Fruit fly (Drosophila melanogaster) whole organism, prepupa: ENCODE results near the gene CG8135.

Experiments
- CG16779 ChIP-seq: fragments of 200-800 bp; sonication (Bioruptor generic); optimal IDR thresholded peaks from 3 replicates; lab custom pipeline; 2017; ENCODE audit warnings: missing biosample characterization, mild to moderate bottlenecking, missing genetic modification characterization
- CG34406 ChIP-seq: fragments of 200-800 bp; sonication (Bioruptor generic); optimal IDR thresholded peaks from 3 replicates; lab custom pipeline; 2016; ENCODE audit warnings: missing biosample characterization, missing genetic modification characterization
- CG6854 ChIP-seq: fragments of 200-800 bp; sonication (Bioruptor generic); optimal IDR thresholded peaks from 2 replicates; lab custom pipeline; 2017; ENCODE audit warnings: missing biosample characterization, mild to moderate bottlenecking, missing genetic modification characterization
- CG8319 ChIP-seq: fragments of 200-800 bp; sonication (Bioruptor generic); optimal IDR thresholded peaks from 3 replicates; lab custom pipeline; 2016; ENCODE audit warnings: missing biosample characterization, missing genetic modification characterization
- CG9139 ChIP-seq: fragments of 200-800 bp; sonication (Bioruptor generic); optimal IDR thresholded peaks from 3 replicates; lab custom pipeline; 2017; ENCODE audit warnings: missing biosample characterization, mild to moderate bottlenecking, missing genetic modification characterization
- Eip75B ChIP-seq: fragments of 200-800 bp; sonication (Bioruptor generic); optimal IDR thresholded peaks from 3 replicates; lab custom pipeline; 2016; ENCODE audit warnings: missing biosample characterization, missing genetic modification characterization
- Hr39 ChIP-seq: fragments of 200-800 bp; sonication (Bioruptor generic); optimal IDR thresholded peaks from 2 replicates; lab custom pipeline; 2016; ENCODE audit warnings: missing biosample characterization, missing genetic modification characterization
- Lpt ChIP-seq: fragments of 200-800 bp; sonication (Bioruptor generic); optimal IDR thresholded peaks from 3 replicates; lab custom pipeline; 2016; ENCODE audit warnings: missing biosample characterization, missing genetic modification characterization
- Sox15 ChIP-seq: fragments of 200-800 bp; sonication (Bioruptor generic); optimal IDR thresholded peaks from 3 replicates; lab custom pipeline; 2016; ENCODE audit warnings: missing biosample characterization, missing genetic modification characterization
- acj6 ChIP-seq: fragments of 200-800 bp; sonication (Bioruptor generic); optimal IDR thresholded peaks from 3 replicates; lab custom pipeline; 2016; ENCODE audit warnings: missing biosample characterization, missing genetic modification characterization
- dsx ChIP-seq: fragments of 200-800 bp; optimal IDR thresholded peaks from 3 replicates; lab custom pipeline; 2019; ENCODE audit warnings: missing biosample characterization, mild to moderate bottlenecking, missing genetic modification characterization, moderate library complexity; ENCODE audit not compliant: poor library complexity, severe bottlenecking
- esn ChIP-seq: fragments of 200-800 bp; sonication (Bioruptor generic); optimal IDR thresholded peaks from 2 replicates; lab custom pipeline; 2016; ENCODE audit warnings: missing biosample characterization, mild to moderate bottlenecking, missing genetic modification characterization, moderate library complexity
- topi ChIP-seq: fragments of 200-800 bp; sonication (Bioruptor generic); optimal IDR thresholded peaks from 3 replicates; lab custom pipeline; 2016; ENCODE audit warnings: missing biosample characterization, missing genetic modification characterization
- vri ChIP-seq: fragments of 200-800 bp; sonication (Bioruptor generic); optimal IDR thresholded peaks from 3 replicates; lab custom pipeline; 2016; ENCODE audit warnings: missing biosample characterization, mild to moderate bottlenecking, missing genetic modification characterization

DNA sequence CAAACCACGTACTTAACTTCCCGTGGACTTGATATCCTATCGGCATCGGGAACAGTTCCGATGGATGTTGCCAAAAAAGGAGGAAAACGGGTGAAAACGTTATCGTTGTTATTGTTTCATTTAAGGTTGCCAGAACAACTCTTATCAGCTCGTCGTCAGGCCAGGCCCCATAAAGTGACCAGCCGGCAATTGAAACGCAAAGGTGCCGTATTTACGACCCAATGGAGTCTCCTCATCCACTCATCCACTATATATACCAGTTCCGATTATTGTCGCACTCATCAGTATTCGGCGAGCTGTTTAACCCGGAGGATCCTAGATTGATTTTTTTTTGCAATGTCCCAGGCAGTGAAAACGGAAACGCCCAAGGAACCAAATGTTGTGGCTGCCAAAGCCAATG is 39.1 kb upstream of the CG8135 start, which contains the start of gene Srr:
- TF ChIP-seq CG9139 (GFP tag; lab: Kevin White, UChicago) (no peak), dsx (GFP tag; lab: Kevin White, UChicago) (no peak), CG6854 (no peak), Sox15 (GFP tag; lab: Kevin White, UChicago) (no peak), Lpt (GFP tag; lab: Kevin White, UChicago) (no peak), Eip75B (GFP tag; lab: Kevin White, UChicago) (no peak), acj6 (GFP tag; lab: Kevin White, UChicago) (no peak), CG16779 (no peak), Hr39 (no peak), esn (no peak), topi (no peak), CG8319 (GFP tag; lab: Kevin White, UChicago) (no peak), CG34406 (GFP tag; lab: Kevin White, UChicago) (no peak), vri (GFP tag; lab: Kevin White, UChicago) (no peak)
